Worm (Caenorhabditis elegans) whole organism, L4 larva: ENCODE data around the gene ugt-2.

Experiments used
- D1046.2 ChIP-seq: fragments of 200-800 bp; sonication (Bioruptor generic); IDR thresholded peaks from 2 replicates; pipeline ENCODE4 v1.3.6; 2022; ENCODE audit warnings: missing genetic modification characterization, missing compliant biosample characterization
- F10B5.3 ChIP-seq: sonication (generic microtip); optimal IDR thresholded peaks from 2 replicates; lab custom pipeline; 2016; ENCODE audit warnings: mild to moderate bottlenecking, missing genetic modification characterization, missing compliant biosample characterization
- F44E2.7 ChIP-seq: fragments of 200-800 bp; sonication (Bioruptor generic); IDR thresholded peaks from 2 replicates; pipeline ENCODE4 v2.1.2; 2022; ENCODE audit warnings: missing genetic modification characterization, missing compliant biosample characterization
- T20F7.1 ChIP-seq: fragments of 200-800 bp; sonication (Bioruptor generic); optimal IDR thresholded peaks from 2 replicates; lab custom pipeline; 2018; ENCODE audit warnings: mild to moderate bottlenecking, missing genetic modification characterization, missing compliant biosample characterization
- Y105C5A.15 ChIP-seq: fragments of 200-800 bp; sonication (Bioruptor generic); IDR thresholded peaks from 2 replicates; pipeline ENCODE4 v1.3.6; 2022; ENCODE audit warnings: missing genetic modification characterization, missing compliant biosample characterization
- Y5F2A.4 ChIP-seq: fragments of 200-800 bp; sonication (Bioruptor generic); optimal IDR thresholded peaks from 2 replicates; lab custom pipeline; 2018; ENCODE audit warnings: mild to moderate bottlenecking, missing genetic modification characterization, missing compliant biosample characterization
- aha-1 ChIP-seq: fragments of 150-350 bp; peaks from one replicate; lab custom pipeline; 2014; ENCODE audit warnings: missing biosample characterization, missing genetic modification characterization
- arid-1 ChIP-seq: fragments of 200-800 bp; sonication (Bioruptor generic); conservative IDR thresholded peaks from 2 replicates; pipeline ENCODE4 v1.3.6; 2022; ENCODE audit warnings: missing genetic modification reagents, missing genetic modification characterization, missing compliant biosample characterization
- daf-16 ChIP-seq, 3 experiments: sonication (generic microtip); optimal IDR thresholded peaks; 2 replicates each; lab custom pipeline; 2016 to 2017; ENCODE audit warnings: missing genetic modification characterization in 3 of 3, missing genetic modification reagents in 3 of 3, mild to moderate bottlenecking in 2 of 3, missing compliant biosample characterization in 2 of 3, missing biosample characterization in 1 of 3, moderate library complexity in 1 of 3
- dmd-6 ChIP-seq: fragments of 200-800 bp; sonication (Bioruptor generic); IDR thresholded peaks from 2 replicates; pipeline ENCODE4 v1.3.6; 2022; ENCODE audit warnings: missing genetic modification reagents, missing genetic modification characterization, missing compliant biosample characterization
- dmd-9 ChIP-seq: fragments of 200-800 bp; sonication (Bioruptor generic); IDR thresholded peaks from 2 replicates; pipeline ENCODE4 v1.3.6; 2022; ENCODE audit warnings: missing genetic modification reagents, missing genetic modification characterization, missing compliant biosample characterization
- duxl-1 ChIP-seq: sonication (generic microtip); optimal IDR thresholded peaks from 2 replicates; lab custom pipeline; 2016; ENCODE audit warnings: mild to moderate bottlenecking, missing genetic modification characterization, moderate library complexity, missing compliant biosample characterization; ENCODE audit not compliant: poor library complexity
- dve-1 ChIP-seq: sonication (generic microtip); optimal IDR thresholded peaks from 2 replicates; lab custom pipeline; 2017; ENCODE audit warnings: antibody characterized with exemption, mild to moderate bottlenecking, missing genetic modification characterization, missing compliant biosample characterization; ENCODE audit not compliant: insufficient read depth
- hlh-11 ChIP-seq: fragments of 200-800 bp; sonication (Bioruptor generic); optimal IDR thresholded peaks from 2 replicates; lab custom pipeline; 2018; ENCODE audit warnings: mild to moderate bottlenecking, missing genetic modification characterization, missing compliant biosample characterization
- hmg-1.1 ChIP-seq: fragments of 200-800 bp; sonication (Bioruptor generic); IDR thresholded peaks from 2 replicates; pipeline ENCODE4 v1.3.6; 2022; ENCODE audit warnings: missing genetic modification reagents, missing genetic modification characterization, missing compliant biosample characterization
- jun-1 ChIP-seq: fragments of 150-350 bp; optimal IDR thresholded peaks from 2 replicates; lab custom pipeline; 2014; ENCODE audit warnings: missing biosample characterization, missing genetic modification reagents, missing genetic modification characterization
- lin-1 ChIP-seq: fragments of 200-800 bp; sonication (Bioruptor generic); IDR thresholded peaks from 2 replicates; pipeline ENCODE4 v1.3.6; 2022; ENCODE audit warnings: missing genetic modification reagents, missing genetic modification characterization, missing compliant biosample characterization
- lin-15B ChIP-seq: fragments of 150-350 bp; sonication (generic microtip); optimal IDR thresholded peaks from 3 replicates; lab custom pipeline; 2014; ENCODE audit warnings: missing biosample characterization, missing genetic modification characterization
- lin-29 ChIP-seq: fragments of 200-800 bp; sonication (Bioruptor generic); IDR thresholded peaks from 2 replicates; pipeline ENCODE4 v1.3.6; 2022; ENCODE audit warnings: missing genetic modification reagents, missing genetic modification characterization, missing compliant biosample characterization
- lin-38 ChIP-seq: fragments of 200-800 bp; sonication (Bioruptor generic); IDR thresholded peaks from 2 replicates; pipeline ENCODE4 v1.3.6; 2022; ENCODE audit warnings: missing genetic modification reagents, missing genetic modification characterization, missing compliant biosample characterization
- lsy-2 ChIP-seq, 2 experiments: fragments of 150-350 bp in 1 of 2; sonication (generic microtip) in 1 of 2; optimal IDR thresholded peaks; 2 replicates each; lab custom pipeline; 2014 to 2017; ENCODE audit warnings: missing biosample characterization in 2 of 2, missing genetic modification characterization in 2 of 2
- madf-5 ChIP-seq, 2 experiments: fragments of 200-800 bp; sonication (Bioruptor generic); IDR thresholded peaks; 2 replicates each; pipeline ENCODE4 v1.3.6; 2022; ENCODE audit warnings: missing compliant biosample characterization in 2 of 2, missing genetic modification characterization in 2 of 2
- mdl-1 ChIP-seq, 2 experiments: fragments of 150-350 bp in 1 of 2; sonication (generic microtip) in 1 of 2; optimal IDR thresholded peaks; 2 replicates each; lab custom pipeline; 2014 to 2017; ENCODE audit warnings: missing biosample characterization in 2 of 2, missing genetic modification characterization in 2 of 2
- nhr-102 ChIP-seq: sonication (generic microtip); optimal IDR thresholded peaks from 2 replicates; lab custom pipeline; 2016; ENCODE audit warnings: mild to moderate bottlenecking, missing genetic modification characterization, moderate library complexity, missing compliant biosample characterization
- nhr-111 ChIP-seq: fragments of 200-800 bp; sonication (Bioruptor generic); optimal IDR thresholded peaks from 2 replicates; lab custom pipeline; 2018; ENCODE audit warnings: mild to moderate bottlenecking, missing genetic modification characterization, missing compliant biosample characterization
- nhr-25 ChIP-seq: sonication (generic microtip); optimal IDR thresholded peaks from 2 replicates; lab custom pipeline; 2017; ENCODE audit warnings: missing genetic modification characterization, mild to moderate bottlenecking, missing compliant biosample characterization, antibody characterized with exemption, moderate library complexity, borderline replicate concordance; ENCODE audit not compliant: insufficient read depth
- nhr-28 ChIP-seq: fragments of 150-350 bp; optimal IDR thresholded peaks from 2 replicates; lab custom pipeline; 2014; ENCODE audit warnings: missing biosample characterization, missing genetic modification characterization
- nhr-48 ChIP-seq: sonication (generic microtip); optimal IDR thresholded peaks from 2 replicates; lab custom pipeline; 2016; ENCODE audit warnings: mild to moderate bottlenecking, missing genetic modification characterization, missing compliant biosample characterization
- nhr-76 ChIP-seq: fragments of 150-350 bp; optimal IDR thresholded peaks from 2 replicates; lab custom pipeline; 2014; ENCODE audit warnings: missing biosample characterization, missing genetic modification characterization
- nhr-77 ChIP-seq: fragments of 150-350 bp; optimal IDR thresholded peaks from 2 replicates; lab custom pipeline; 2014; ENCODE audit warnings: missing biosample characterization, missing genetic modification characterization
- pha-4 ChIP-seq, 2 experiments: fragments of 150-350 bp in 1 of 2; fragments of 200-800 bp in 1 of 2; sonication (Bioruptor generic) in 1 of 2; IDR thresholded peaks in 1 of 2; optimal IDR thresholded peaks in 1 of 2; 2 replicates each; pipeline versions ENCODE4 v1.3.6 to Lab custom; 2014 to 2022; ENCODE audit warnings: missing genetic modification characterization in 2 of 2, missing genetic modification reagents in 2 of 2, missing biosample characterization in 1 of 2, missing compliant biosample characterization in 1 of 2
- php-3 ChIP-seq: fragments of 200-800 bp; sonication (Bioruptor generic); IDR thresholded peaks from 2 replicates; pipeline ENCODE4 v1.3.6; 2022; ENCODE audit warnings: missing genetic modification reagents, missing genetic modification characterization, missing compliant biosample characterization
- pqm-1 ChIP-seq: sonication (generic microtip); optimal IDR thresholded peaks from 2 replicates; lab custom pipeline; 2017; ENCODE audit warnings: missing biosample characterization, missing genetic modification characterization
- unc-130 ChIP-seq: sonication (generic microtip); optimal IDR thresholded peaks from 2 replicates; lab custom pipeline; 2016; ENCODE audit warnings: missing genetic modification reagents, missing genetic modification characterization, missing compliant biosample characterization
- unc-62 ChIP-seq, 3 experiments: fragments of 150-350 bp in 1 of 3; sonication (generic microtip); optimal IDR thresholded peaks in 2 of 3; peaks in 1 of 3; 1 replicate in 1 of 3; 2 replicates in 2 of 3; lab custom pipeline; 2014 to 2017; ENCODE audit warnings: missing biosample characterization in 3 of 3, missing genetic modification characterization in 3 of 3, missing genetic modification reagents in 3 of 3, missing genotype in 1 of 3
- zag-1 ChIP-seq: fragments of 150-350 bp; optimal IDR thresholded peaks from 2 replicates; lab custom pipeline; 2014; ENCODE audit warnings: missing biosample characterization, missing genetic modification characterization
- zip-11 ChIP-seq: fragments of 200-800 bp; sonication (Bioruptor generic); IDR thresholded peaks from 2 replicates; pipeline ENCODE4 v1.3.6; 2022; ENCODE audit warnings: missing genetic modification characterization, missing compliant biosample characterization
- zip-2 ChIP-seq: fragments of 150-350 bp; optimal IDR thresholded peaks from 2 replicates; lab custom pipeline; 2014; ENCODE audit warnings: missing biosample characterization, missing genetic modification characterization

Gene ugt-2

ce11 chrV:10355773-10356335, 42.7 kb upstream of the ugt-2 start, which contains the start of gene sluh-7 (continued):
- no peak for TF ChIP-seq D1046.2 (GFP tag; lab: Robert Waterston, UW)
- peak; percentile 74 for TF ChIP-seq dve-1 (tag; lab: Kevin White, UChicago)
- no peak for TF ChIP-seq unc-62 (GFP tag; optimal IDR thresholded peaks at IDR 0.05 in 1 of 2; lab: Kevin White, UChicago)
- TF ChIP-seq unc-62 (tag; optimal IDR thresholded peaks at IDR 0.05; lab: Kevin White, UChicago), result no peak
- peak; percentile 95 for TF ChIP-seq unc-130 (GFP tag; lab: Kevin White, UChicago)
- TF ChIP-seq aha-1 (tag; lab: Kevin White, UChicago), result peak; percentile 79
- TF ChIP-seq duxl-1, result peak; percentile 49
- TF ChIP-seq jun-1, result no peak
- peak; percentile 78 for TF ChIP-seq lin-38 (GFP tag; lab: Robert Waterston, UW)
- TF ChIP-seq hlh-11, result peak; percentile 42

DNA sequence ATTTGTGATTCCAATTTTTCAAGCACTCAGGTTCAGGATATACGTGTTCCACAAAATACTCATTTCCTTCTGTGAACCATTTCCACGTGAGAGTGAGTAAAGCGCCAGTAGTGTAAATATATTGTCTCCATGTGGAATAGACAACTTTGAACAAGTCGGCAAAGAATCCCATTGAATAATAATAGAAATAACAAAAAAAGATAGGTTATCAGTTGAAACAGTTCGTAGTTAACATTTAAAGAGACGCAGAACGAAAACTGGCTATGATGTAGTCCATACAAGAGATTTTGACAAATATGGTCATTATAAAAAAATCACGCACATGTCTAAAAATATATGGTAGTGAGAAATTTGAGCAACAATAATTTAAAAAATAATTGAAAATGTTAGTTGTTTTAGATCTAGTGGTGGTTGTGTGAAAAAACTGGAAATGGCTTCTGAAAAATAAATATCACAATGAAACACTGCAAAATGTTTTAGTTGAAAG, 41.1 kb upstream of the ugt-2 start, which contains the start of gene ceeh-2:
Gene ceeh-2 (minus strand): TSS at position 437 of the 487 bp plus-strand sequence.
- TF ChIP-seq mdl-1 (tag; optimal IDR thresholded peaks at IDR 0.05; lab: Kevin White, UChicago) (peak in 1 of 2 experiments; percentile 32), hlh-11 (peak; percentile 8), nhr-48 (tag; lab: Kevin White, UChicago) (no peak), aha-1 (tag; lab: Kevin White, UChicago) (peak; percentile 33), dve-1 (tag; lab: Kevin White, UChicago) (peak; percentile 63), dmd-6 (GFP tag; lab: Robert Waterston, UW) (peak; percentile 36; the same call in 1 of the 2 replicates), nhr-77 (tag; lab: Kevin White, UChicago) (peak; percentile 28), nhr-28 (tag; lab: Kevin White, UChicago) (peak; percentile 59), Y5F2A.4 (GFP tag; lab: Kevin White, UChicago) (no peak), dmd-9 (GFP tag; lab: Robert Waterston, UW) (no peak), daf-16 (GFP tag; optimal IDR thresholded peaks at IDR 0.05; lab: Kevin White, UChicago) (no peak), daf-16 (tag; optimal IDR thresholded peaks at IDR 0.05; lab: Kevin White, UChicago) (peak; percentile 83)

DNA sequence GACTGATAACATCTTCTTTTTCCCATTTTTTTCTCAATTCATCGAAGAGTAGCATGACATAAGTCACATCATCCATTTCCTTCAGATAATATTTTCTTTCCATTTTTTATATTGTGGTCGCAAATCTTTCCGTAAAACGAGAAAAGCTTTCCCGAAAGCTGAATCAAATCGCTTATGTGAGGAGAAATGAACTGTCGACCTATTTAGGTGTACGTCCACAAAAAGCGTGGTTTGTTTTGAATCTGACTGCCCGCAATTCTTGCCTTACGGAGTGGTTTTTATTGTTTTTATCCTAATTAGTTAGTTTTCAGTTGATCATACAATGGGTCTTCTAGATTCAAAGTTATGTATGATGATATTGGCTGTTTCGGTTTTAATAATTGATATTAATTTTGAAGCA, 40.4 kb upstream of the ugt-2 start, which contains the start of gene ttll-15:
Gene ttll-15 (plus strand): TSS at position 301 of the 400 bp plus-strand sequence.
- TF ChIP-seq daf-16 (GFP tag; optimal IDR thresholded peaks at IDR 0.05; lab: Kevin White, UChicago), result no peak
- no peak for TF ChIP-seq daf-16 (tag; optimal IDR thresholded peaks at IDR 0.05; lab: Kevin White, UChicago)
- TF ChIP-seq pqm-1 (tag; lab: Kevin White, UChicago), result no peak
- TF ChIP-seq T20F7.1, result no peak
- TF ChIP-seq nhr-25 (tag; lab: Kevin White, UChicago), result no peak
- TF ChIP-seq nhr-102, result no peak
- no peak for TF ChIP-seq F10B5.3
- no peak for TF ChIP-seq F44E2.7 (GFP tag; lab: Robert Waterston, UW)
- no peak for TF ChIP-seq php-3
- no peak for TF ChIP-seq hmg-1.1 (GFP tag; lab: Robert Waterston, UW)

ce11 chrV:10360186-10360585, 38.4 kb upstream of the ugt-2 start:
- TF ChIP-seq aha-1 (tag; lab: Kevin White, UChicago), result peak; percentile 96
- TF ChIP-seq hmg-1.1 (GFP tag; lab: Robert Waterston, UW), result no peak

DNA sequence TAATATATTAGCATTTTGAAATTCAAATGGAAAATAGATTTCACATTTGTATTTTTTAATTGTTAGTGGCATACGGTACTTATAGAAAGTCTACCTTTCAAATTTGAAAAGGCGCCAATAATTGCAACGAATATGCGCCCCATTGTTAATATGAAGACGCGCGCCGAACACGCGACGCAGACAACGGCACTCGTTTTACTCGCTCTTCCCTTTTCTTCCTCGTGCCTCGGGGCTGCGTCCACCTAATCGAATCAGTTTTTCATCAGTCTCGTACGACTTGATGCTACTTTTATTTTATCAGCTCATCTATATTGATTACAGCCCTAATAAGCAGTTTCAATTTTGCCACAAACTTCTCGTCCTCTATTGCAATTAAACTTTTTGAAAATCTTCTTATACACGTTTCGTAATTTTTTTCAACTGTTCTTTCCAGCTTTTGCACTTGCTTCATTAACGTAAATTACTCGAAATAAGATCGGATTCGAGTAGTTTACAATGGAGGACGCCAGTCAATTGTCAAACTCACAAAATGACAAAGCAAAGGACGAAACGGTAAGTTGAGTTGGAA, 36.7 kb upstream of the ugt-2 start, which contains the start of gene cash-1:
Gene cash-1 (plus strand): TSS at position 432 of the 568 bp plus-strand sequence.
- TF ChIP-seq nhr-76 (tag; lab: Kevin White, UChicago) (no peak), lin-1 (GFP tag; lab: Robert Waterston, UW) (0 out of 2 replicates have a peak, but pooled peaks have one; percentile 33), lsy-2 (tag; optimal IDR thresholded peaks at IDR 0.05; lab: Kevin White, UChicago) (peak in 1 of 2 experiments; percentile 72), aha-1 (tag; lab: Kevin White, UChicago) (peak; percentile 97), pha-4 (GFP tag; IDR thresholded peaks at IDR 0.05; lab: Robert Waterston, UW) (no peak), pha-4 (tag; optimal IDR thresholded peaks at IDR 0.05; lab: Kevin White, UChicago) (no peak), zip-2 (tag; lab: Kevin White, UChicago) (no peak), lin-29 (GFP tag; lab: Robert Waterston, UW) (no peak), nhr-111 (no peak), unc-62 (GFP tag; optimal IDR thresholded peaks at IDR 0.05 in 1 of 2; lab: Kevin White, UChicago) (peak in 1 of 2 experiments; percentile 61), unc-62 (tag; optimal IDR thresholded peaks at IDR 0.05; lab: Kevin White, UChicago) (no peak), zip-11 (GFP tag; lab: Robert Waterston, UW) (no peak), nhr-77 (tag; lab: Kevin White, UChicago) (peak; percentile 29), dmd-6 (GFP tag; lab: Robert Waterston, UW) (peak; percentile 56), Y105C5A.15 (no peak), zag-1 (tag; lab: Kevin White, UChicago) (no peak), nhr-28 (tag; lab: Kevin White, UChicago) (peak; percentile 38), madf-5 (GFP tag; IDR thresholded peaks at IDR 0.05; lab: Robert Waterston, UW) (no peak), lin-15B (tag; lab: Kevin White, UChicago) (no peak), arid-1 (GFP tag; lab: Robert Waterston, UW) (0 out of 2 replicates have a peak, but pooled peaks have one; percentile 30)
